Fruit fly (Drosophila melanogaster) whole organism, embryonic: ENCODE measurements around the gene CG6739.

Source experiments
- Bgb ChIP-seq: fragments of 200-800 bp; sonication (Bioruptor generic); IDR thresholded peaks from 2 replicates; pipeline ENCODE4 v1.3.6; 2022; ENCODE audit warnings: missing biosample characterization, missing genetic modification characterization; ENCODE audit not compliant: partially characterized antibody
- CG10366 ChIP-seq: fragments of 200-800 bp; sonication (Bioruptor generic); IDR thresholded peaks from 2 replicates; pipeline ENCODE4 v1.3.6; 2022; ENCODE audit warnings: missing biosample characterization, missing genetic modification characterization
- CG11247 ChIP-seq: fragments of 200-800 bp; sonication (Bioruptor generic); IDR thresholded peaks from 2 replicates; pipeline ENCODE4 v1.3.6; 2022; ENCODE audit warnings: missing biosample characterization, missing genetic modification characterization
- CG12104 ChIP-seq: fragments of 200-800 bp; sonication (Bioruptor generic); optimal IDR thresholded peaks from 3 replicates; lab custom pipeline; 2016; ENCODE audit warnings: missing biosample characterization, missing genetic modification characterization
- CG13123 ChIP-seq: fragments of 200-800 bp; sonication (Bioruptor generic); optimal IDR thresholded peaks from 2 replicates; lab custom pipeline; 2016; ENCODE audit warnings: missing biosample characterization, missing genetic modification characterization
- CG13775 ChIP-seq: fragments of 200-800 bp; sonication (Bioruptor generic); optimal IDR thresholded peaks from 3 replicates; lab custom pipeline; 2017; ENCODE audit warnings: missing biosample characterization, mild to moderate bottlenecking, missing genetic modification characterization
- CG15514 ChIP-seq: fragments of 200-800 bp; sonication (Bioruptor generic); optimal IDR thresholded peaks from 3 replicates; lab custom pipeline; 2017; ENCODE audit warnings: missing biosample characterization, missing genetic modification characterization, mild to moderate bottlenecking, moderate library complexity, missing genetic modification reagents
- CG15601 ChIP-seq: fragments of 200-800 bp; sonication (Bioruptor generic); optimal IDR thresholded peaks from 3 replicates; lab custom pipeline; 2019; ENCODE audit warnings: missing biosample characterization, mild to moderate bottlenecking, missing genetic modification characterization, moderate library complexity
- CG1647 ChIP-seq: fragments of 200-800 bp; sonication (Bioruptor generic); optimal IDR thresholded peaks from 3 replicates; lab custom pipeline; 2016; ENCODE audit warnings: missing biosample characterization, missing genetic modification characterization
- CG17186 ChIP-seq: fragments of 200-800 bp; sonication (Bioruptor generic); optimal IDR thresholded peaks from 3 replicates; lab custom pipeline; 2017; ENCODE audit warnings: missing biosample characterization, missing genetic modification reagents, missing genetic modification characterization
- CG17385 ChIP-seq: fragments of 200-800 bp; sonication (Bioruptor generic); optimal IDR thresholded peaks from 3 replicates; lab custom pipeline; 2018; ENCODE audit warnings: missing biosample characterization, mild to moderate bottlenecking, missing genetic modification characterization
- CG1792 ChIP-seq: fragments of 200-800 bp; sonication (Bioruptor generic); optimal IDR thresholded peaks from 2 replicates; lab custom pipeline; 2016; ENCODE audit warnings: missing biosample characterization, missing genetic modification characterization
- CG1832 ChIP-seq: fragments of 200-800 bp; sonication (Bioruptor generic); optimal IDR thresholded peaks from 2 replicates; lab custom pipeline; 2017; ENCODE audit warnings: missing biosample characterization, mild to moderate bottlenecking, missing genetic modification characterization, inconsistent platforms
- CG18619 ChIP-seq: fragments of 200-800 bp; sonication (Bioruptor generic); optimal IDR thresholded peaks from 3 replicates; lab custom pipeline; 2017; ENCODE audit warnings: missing biosample characterization, mild to moderate bottlenecking, missing genetic modification characterization
- CG2678 ChIP-seq: fragments of 200-800 bp; sonication (Bioruptor generic); optimal IDR thresholded peaks from 3 replicates; lab custom pipeline; 2019; ENCODE audit warnings: missing biosample characterization, mild to moderate bottlenecking, missing genetic modification characterization, moderate library complexity
- CG30403 ChIP-seq: fragments of 200-800 bp; sonication (Bioruptor generic); optimal IDR thresholded peaks from 3 replicates; lab custom pipeline; 2016; ENCODE audit warnings: missing biosample characterization, missing genetic modification characterization
- CG32532 ChIP-seq: fragments of 200-800 bp; sonication (Bioruptor generic); IDR thresholded peaks from 2 replicates; pipeline ENCODE4 v1.3.6; 2022; ENCODE audit warnings: missing biosample characterization, missing genetic modification characterization
- CG34422 ChIP-seq: fragments of 200-800 bp; sonication (Bioruptor generic); IDR thresholded peaks from 3 replicates; pipeline ENCODE4 v1.3.6; 2022; ENCODE audit warnings: missing biosample characterization, missing genetic modification characterization
- CG3838 ChIP-seq: fragments of 200-800 bp; sonication (Bioruptor generic); optimal IDR thresholded peaks from 3 replicates; lab custom pipeline; 2016; ENCODE audit warnings: missing biosample characterization, missing genetic modification characterization
- CG4360 ChIP-seq: fragments of 200-800 bp; sonication (Bioruptor generic); IDR thresholded peaks from 2 replicates; pipeline ENCODE4 v1.3.6; 2022; ENCODE audit warnings: missing biosample characterization, missing genetic modification characterization
- CG4820 ChIP-seq: fragments of 200-800 bp; sonication (Bioruptor generic); optimal IDR thresholded peaks from 3 replicates; lab custom pipeline; 2016; ENCODE audit warnings: missing biosample characterization, missing genetic modification characterization
- CG5953 ChIP-seq: fragments of 200-800 bp; sonication (Bioruptor generic); IDR thresholded peaks from 2 replicates; pipeline ENCODE4 v1.3.6; 2022; ENCODE audit warnings: missing biosample characterization, missing genetic modification characterization
- CG6813 ChIP-seq: fragments of 200-800 bp; sonication (Bioruptor generic); optimal IDR thresholded peaks from 2 replicates; lab custom pipeline; 2017; ENCODE audit warnings: missing biosample characterization, missing genetic modification characterization, mild to moderate bottlenecking, moderate library complexity, missing genetic modification reagents
- CG7839 ChIP-seq: fragments of 200-800 bp; sonication (Bioruptor generic); optimal IDR thresholded peaks from 3 replicates; lab custom pipeline; 2018; ENCODE audit warnings: missing biosample characterization, mild to moderate bottlenecking, missing genetic modification characterization, moderate library complexity
- CG7928 ChIP-seq: fragments of 200-800 bp; sonication (Bioruptor generic); optimal IDR thresholded peaks from 2 replicates; lab custom pipeline; 2017; ENCODE audit warnings: missing biosample characterization, mild to moderate bottlenecking, missing genetic modification characterization
- Dbx ChIP-seq: fragments of 200-800 bp; sonication (Bioruptor generic); IDR thresholded peaks from 3 replicates; pipeline ENCODE4 v1.3.6; 2022; ENCODE audit warnings: missing biosample characterization, missing genetic modification characterization
- ERR ChIP-seq: fragments of 200-800 bp; sonication (Bioruptor generic); optimal IDR thresholded peaks from 2 replicates; lab custom pipeline; 2016; ENCODE audit warnings: missing biosample characterization, missing genetic modification characterization
- Fer2 ChIP-seq: fragments of 200-800 bp; sonication (Bioruptor generic); optimal IDR thresholded peaks from 2 replicates; lab custom pipeline; 2018; ENCODE audit warnings: missing biosample characterization, mild to moderate bottlenecking, missing genetic modification characterization, moderate library complexity
- HHEX ChIP-seq: fragments of 200-800 bp; sonication (Bioruptor generic); optimal IDR thresholded peaks from 3 replicates; lab custom pipeline; 2017; ENCODE audit warnings: missing biosample characterization, mild to moderate bottlenecking, missing genetic modification characterization, missing genetic modification reagents
- Kr ChIP-seq: fragments of 200-800 bp; sonication (Bioruptor generic); optimal IDR thresholded peaks from 2 replicates; lab custom pipeline; 2017; ENCODE audit warnings: missing biosample characterization, mild to moderate bottlenecking, missing genetic modification characterization
- Stat92E ChIP-seq, 3 experiments: fragments of >200 bp in 2 of 3; fragments of 200-800 bp in 1 of 3; sonication (Bioruptor generic) in 1 of 3; optimal IDR thresholded peaks; 2 replicates each; lab custom pipeline; 2017 to 2019; ENCODE audit warnings: missing biosample characterization in 3 of 3, missing genetic modification characterization in 3 of 3, mild to moderate bottlenecking in 1 of 3, moderate library complexity in 1 of 3
- caup ChIP-seq: fragments of 200-800 bp; sonication (Bioruptor generic); optimal IDR thresholded peaks from 3 replicates; lab custom pipeline; 2017; ENCODE audit warnings: missing biosample characterization, mild to moderate bottlenecking, missing genetic modification characterization, moderate library complexity; ENCODE audit not compliant: severe bottlenecking
- croc ChIP-seq: fragments of 200-800 bp; sonication (Bioruptor generic); conservative IDR thresholded peaks from 3 replicates; pipeline ENCODE4 v1.3.6; 2022; ENCODE audit warnings: missing biosample characterization, missing genetic modification characterization
- dimm ChIP-seq: fragments of 200-800 bp; sonication (Bioruptor generic); IDR thresholded peaks from 2 replicates; pipeline ENCODE4 v1.3.6; 2022; ENCODE audit warnings: missing biosample characterization, missing genetic modification characterization
- esg ChIP-seq: fragments of 200-800 bp; sonication (Bioruptor generic); conservative IDR thresholded peaks from 2 replicates; pipeline ENCODE4 v1.3.6; 2022; ENCODE audit warnings: missing biosample characterization, missing genetic modification characterization
- hb ChIP-seq: fragments of 200-800 bp; sonication (Bioruptor generic); IDR thresholded peaks from 3 replicates; pipeline ENCODE4 v1.3.6; 2022; ENCODE audit warnings: missing biosample characterization, missing genetic modification characterization; ENCODE audit not compliant: partially characterized antibody
- lilli ChIP-seq: fragments of 200-800 bp; sonication (Bioruptor generic); optimal IDR thresholded peaks from 3 replicates; lab custom pipeline; 2016; ENCODE audit warnings: missing biosample characterization, missing genetic modification characterization
- lov ChIP-seq, 2 experiments: fragments of 200-800 bp in 1 of 2; fragments of >200 bp in 1 of 2; sonication (Bioruptor generic) in 1 of 2; IDR thresholded peaks in 1 of 2; optimal IDR thresholded peaks in 1 of 2; 2 replicates in 1 of 2; 3 replicates in 1 of 2; pipeline versions ENCODE4 v1.3.6 to Lab custom; 2017 to 2022; ENCODE audit warnings: missing biosample characterization in 1 of 2, missing genetic modification characterization in 1 of 2
- mirr ChIP-seq: fragments of 200-800 bp; sonication (Bioruptor generic); optimal IDR thresholded peaks from 3 replicates; lab custom pipeline; 2018; ENCODE audit warnings: missing biosample characterization, mild to moderate bottlenecking, missing genetic modification characterization
- odd ChIP-seq: fragments of 200-800 bp; sonication (Bioruptor generic); optimal IDR thresholded peaks from 2 replicates; lab custom pipeline; 2017; ENCODE audit warnings: missing biosample characterization, mild to moderate bottlenecking, missing genetic modification characterization
- otp ChIP-seq: fragments of 200-800 bp; sonication (Bioruptor generic); IDR thresholded peaks from 3 replicates; pipeline ENCODE4, ENCODE4 v1.3.6; 2022; ENCODE audit warnings: missing biosample characterization, missing genetic modification characterization
- pb ChIP-seq: fragments of 200-800 bp; sonication (Bioruptor generic); optimal IDR thresholded peaks from 3 replicates; lab custom pipeline; 2016; ENCODE audit warnings: missing biosample characterization, missing genetic modification characterization
- sim ChIP-seq: fragments of 200-800 bp; sonication (Bioruptor generic); IDR thresholded peaks from 2 replicates; pipeline ENCODE4 v1.3.6; 2022; ENCODE audit warnings: missing biosample characterization, missing genetic modification characterization
- so ChIP-seq: fragments of 200-800 bp; sonication (Bioruptor generic); IDR thresholded peaks from 3 replicates; pipeline ENCODE4 v1.3.6; 2022; ENCODE audit warnings: missing biosample characterization, missing genetic modification characterization
- sr ChIP-seq: fragments of 200-800 bp; sonication (Bioruptor generic); IDR thresholded peaks from 3 replicates; pipeline ENCODE4 v1.3.6; 2022; ENCODE audit warnings: missing biosample characterization, missing genetic modification characterization
- stwl ChIP-seq: fragments of 200-800 bp; sonication (Bioruptor generic); optimal IDR thresholded peaks from 3 replicates; lab custom pipeline; 2018; ENCODE audit warnings: missing biosample characterization, mild to moderate bottlenecking, missing genetic modification characterization, moderate library complexity
- toy ChIP-seq: fragments of 200-800 bp; sonication (Bioruptor generic); IDR thresholded peaks from 2 replicates; pipeline ENCODE4 v1.3.6; 2022; ENCODE audit warnings: missing biosample characterization, missing genetic modification characterization
- unpg ChIP-seq: fragments of 200-800 bp; sonication (Bioruptor generic); optimal IDR thresholded peaks from 3 replicates; lab custom pipeline; 2018; ENCODE audit warnings: missing biosample characterization, mild to moderate bottlenecking, missing genetic modification characterization, moderate library complexity
- usp ChIP-seq: fragments of >200 bp; optimal IDR thresholded peaks from 2 replicates; lab custom pipeline; 2017; ENCODE audit warnings: missing biosample characterization, missing genetic modification characterization

The CG6739 gene

DNA sequence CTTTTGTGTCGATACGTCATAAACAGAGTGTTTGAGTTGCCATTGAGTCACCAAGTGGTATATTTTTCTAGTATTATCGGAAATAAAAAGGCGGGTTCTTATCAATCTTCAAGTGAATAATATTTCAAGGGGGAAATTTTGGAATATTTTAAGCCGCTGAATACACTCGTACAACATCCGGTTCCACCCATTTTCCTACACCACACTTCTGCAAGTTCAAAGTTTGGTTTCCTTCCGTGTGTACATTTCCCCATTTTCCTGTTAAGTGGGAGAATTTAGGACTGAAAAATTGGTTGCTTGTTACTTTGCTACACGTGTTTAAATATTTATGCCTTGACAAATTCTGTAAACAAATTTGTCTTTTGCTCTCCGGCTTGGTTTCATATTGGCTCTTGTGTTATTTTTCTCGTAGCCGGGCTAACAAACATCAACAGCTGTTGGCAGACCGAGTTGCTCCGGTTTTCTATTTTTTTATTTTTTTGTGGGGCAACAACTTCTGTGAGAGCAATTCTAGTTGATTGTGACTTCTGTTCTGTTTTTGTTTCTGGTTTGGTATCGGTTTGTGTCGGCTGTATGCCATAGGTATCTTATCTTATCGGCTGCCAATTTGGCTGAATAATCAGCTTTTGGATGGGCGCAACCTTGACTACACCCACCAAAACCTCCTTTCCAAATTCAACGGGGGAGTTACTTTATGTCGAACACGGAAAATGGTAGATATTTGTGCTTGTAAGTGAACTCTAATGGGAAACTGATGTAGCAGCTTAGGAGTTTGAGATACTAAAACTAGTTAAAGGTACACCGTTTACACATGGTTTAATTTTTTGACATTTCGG is 36.3 kb upstream of the CG6739 start:
- no peak for TF ChIP-seq dimm (GFP tag; lab: Robert Waterston, UW)
- TF ChIP-seq stwl (tag; lab: Kevin White, UChicago), result no peak
- no peak for TF ChIP-seq Dbx
- TF ChIP-seq CG32532 (GFP tag; lab: Robert Waterston, UW), result no peak
- TF ChIP-seq HHEX (GFP tag; lab: Kevin White, UChicago), result peak; percentile 22
- no peak for TF ChIP-seq CG5953 (GFP tag; lab: Robert Waterston, UW)
- no peak for TF ChIP-seq lov (optimal IDR thresholded peaks at IDR 0.05; lab: Kevin White, UChicago)
- no peak for TF ChIP-seq lov (GFP tag; IDR thresholded peaks at IDR 0.05; lab: Robert Waterston, UW)
- TF ChIP-seq so (GFP tag; lab: Robert Waterston, UW), result no peak
- TF ChIP-seq CG13123 (GFP tag; lab: Kevin White, UChicago), result no peak
- TF ChIP-seq CG4360, result no peak
- peak; percentile 44 for TF ChIP-seq CG2678 (tag; lab: Kevin White, UChicago)
- no peak for TF ChIP-seq sim (GFP tag; lab: Robert Waterston, UW)
- no peak for TF ChIP-seq CG3838
- peak; percentile 17 for TF ChIP-seq CG18619 (GFP tag; lab: Kevin White, UChicago)
- peak; percentile 38 for TF ChIP-seq caup (GFP tag; lab: Kevin White, UChicago)
- TF ChIP-seq CG7928, result no peak
- no peak for TF ChIP-seq lilli (GFP tag; lab: Kevin White, UChicago)
- peak; percentile 55 for TF ChIP-seq odd (GFP tag; lab: Kevin White, UChicago)
- no peak for TF ChIP-seq otp (GFP tag; lab: Robert Waterston, UW)
- TF ChIP-seq CG15514 (GFP tag; lab: Kevin White, UChicago), result peak; percentile 0
- no peak for TF ChIP-seq Kr (GFP tag; lab: Kevin White, UChicago)
- TF ChIP-seq hb (GFP tag; lab: Robert Waterston, UW), result no peak
- TF ChIP-seq ERR (GFP tag; lab: Kevin White, UChicago), result no peak
- TF ChIP-seq esg (GFP tag; lab: Robert Waterston, UW), result no peak
- no peak for TF ChIP-seq Bgb (GFP tag; lab: Robert Waterston, UW)
- no peak for TF ChIP-seq CG7839 (tag; lab: Kevin White, UChicago)
- TF ChIP-seq CG30403 (GFP tag; lab: Kevin White, UChicago), result no peak
- no peak for TF ChIP-seq CG12104 (GFP tag; lab: Kevin White, UChicago)
- TF ChIP-seq CG10366 (GFP tag; lab: Robert Waterston, UW), result no peak
- TF ChIP-seq CG17385 (GFP tag; lab: Kevin White, UChicago), result no peak
- TF ChIP-seq CG17186, result no peak
- no peak for TF ChIP-seq CG13775
- TF ChIP-seq CG4820 (GFP tag; lab: Kevin White, UChicago), result no peak
- TF ChIP-seq toy (GFP tag; lab: Robert Waterston, UW), result no peak
- TF ChIP-seq unpg (GFP tag; lab: Kevin White, UChicago), result peak; percentile 7
- no peak for TF ChIP-seq sr
- no peak for TF ChIP-seq CG15601
- no peak for TF ChIP-seq CG34422 (GFP tag; lab: Robert Waterston, UW)
- no peak for TF ChIP-seq Stat92E (GFP tag; optimal IDR thresholded peaks at IDR 0.05; lab: Kevin White, UChicago)
- no peak for TF ChIP-seq CG1832
- TF ChIP-seq croc, result no peak
- TF ChIP-seq CG1792 (GFP tag; lab: Kevin White, UChicago), result no peak
- peak; percentile 69 for TF ChIP-seq mirr (GFP tag; lab: Kevin White, UChicago)
- TF ChIP-seq usp (GFP tag; lab: Kevin White, UChicago), result no peak
- no peak for TF ChIP-seq pb (GFP tag; lab: Kevin White, UChicago)
- TF ChIP-seq CG11247 (GFP tag; lab: Robert Waterston, UW), result no peak
- peak; percentile 42 for TF ChIP-seq CG6813
- no peak for TF ChIP-seq CG1647 (GFP tag; lab: Kevin White, UChicago)
- no peak for TF ChIP-seq Fer2 (tag; lab: Kevin White, UChicago)
